Fruit fly (Drosophila melanogaster): ENCODE data around the gene ATbp.

- no peak for TF ChIP-seq Myc (optimal IDR thresholded peaks at IDR 0.05)
- no peak for TF ChIP-seq h (optimal IDR thresholded peaks at IDR 0.05)
- TF ChIP-seq psq (optimal IDR thresholded peaks at IDR 0.05): no peak
- no peak for TF ChIP-seq Sin3A (optimal IDR thresholded peaks at IDR 0.05)
- no peak for TF ChIP-seq ttk (optimal IDR thresholded peaks at IDR 0.05)
Measured at dm6 chrX:23067521-23068459, 38.0 kb upstream of the ATbp start, which contains the start of gene CG17167.

All from Kc167 (cell line).